Worm (Caenorhabditis elegans): ENCODE results near the gene nep-1.

- TF ChIP-seq skn-1 (tag; optimal IDR thresholded peaks at IDR 0.05) (no peak), ama-1 (optimal IDR thresholded peaks at IDR 0.05) (no peak), dmd-4 (tag; optimal IDR thresholded peaks at IDR 0.05) (no peak), elt-1 (tag; optimal IDR thresholded peaks at IDR 0.05) (no peak), aly-2 (tag; optimal IDR thresholded peaks at IDR 0.05) (no peak), ceh-82 (tag; optimal IDR thresholded peaks at IDR 0.05) (no peak), snpc-4 (tag; optimal IDR thresholded peaks at IDR 0.05) (no peak), ztf-11 (tag; optimal IDR thresholded peaks at IDR 0.05) (no peak), lin-13 (GFP tag; optimal IDR thresholded peaks at IDR 0.05) (no peak), zag-1 (tag; optimal IDR thresholded peaks at IDR 0.05) (no peak), mab-5 (tag; optimal IDR thresholded peaks at IDR 0.05) (no peak), ceh-16 (tag; optimal IDR thresholded peaks at IDR 0.05) (no peak), nhr-77 (tag; optimal IDR thresholded peaks at IDR 0.05) (no peak), ZK546.5 (tag; optimal IDR thresholded peaks at IDR 0.05) (no peak)
Observed at ce11 chrII:11620630-11621246, 36.2 kb downstream of the nep-1 start.
